Fruit fly (Drosophila melanogaster) whole organism, embryonic: Measurements from ENCODE around the gene CG13031.

Experiments used
- CG10431 ChIP-seq: fragments of 200-800 bp; sonication (Bioruptor generic); optimal IDR thresholded peaks from 3 replicates; lab custom pipeline; 2018; ENCODE audit warnings: missing biosample characterization, mild to moderate bottlenecking, missing genetic modification characterization
- CG16779 ChIP-seq: fragments of 200-800 bp; sonication (Bioruptor generic); IDR thresholded peaks from 2 replicates; pipeline ENCODE4 v1.3.6; 2022; ENCODE audit warnings: missing biosample characterization, missing genetic modification characterization
- CG17912 ChIP-seq: fragments of 200-800 bp; sonication (Bioruptor generic); optimal IDR thresholded peaks from 2 replicates; lab custom pipeline; 2018; ENCODE audit warnings: missing biosample characterization, mild to moderate bottlenecking, missing genetic modification characterization
- CG32532 ChIP-seq: fragments of 200-800 bp; sonication (Bioruptor generic); IDR thresholded peaks from 2 replicates; pipeline ENCODE4 v1.3.6; 2022; ENCODE audit warnings: missing biosample characterization, missing genetic modification characterization
- Camta ChIP-seq: fragments of 200-800 bp; sonication (Bioruptor generic); optimal IDR thresholded peaks from 2 replicates; lab custom pipeline; 2016; ENCODE audit warnings: missing biosample characterization, missing genetic modification characterization
- Gsc ChIP-seq: fragments of 200-800 bp; sonication (Bioruptor generic); IDR thresholded peaks from 2 replicates; pipeline ENCODE4 v1.3.6; 2022; ENCODE audit warnings: missing biosample characterization, missing genetic modification characterization
- Lim3 ChIP-seq: fragments of 200-800 bp; sonication (Bioruptor generic); IDR thresholded peaks from 2 replicates; pipeline ENCODE4 v1.3.6; 2022; ENCODE audit warnings: missing biosample characterization, missing genetic modification characterization
- NC2α ChIP-seq: fragments of 200-800 bp; sonication (Bioruptor generic); optimal IDR thresholded peaks from 2 replicates; lab custom pipeline; 2016; ENCODE audit warnings: missing biosample characterization, missing genetic modification characterization
- Nf-YB ChIP-seq: fragments of 200-800 bp; sonication (Bioruptor generic); optimal IDR thresholded peaks from 3 replicates; lab custom pipeline; 2019; ENCODE audit warnings: missing biosample characterization, mild to moderate bottlenecking, missing genetic modification characterization, moderate library complexity
- dysf ChIP-seq: fragments of 200-800 bp; sonication (Bioruptor generic); IDR thresholded peaks from 3 replicates; pipeline ENCODE4 v1.3.6; 2022; ENCODE audit warnings: missing biosample characterization, missing genetic modification characterization
- ems ChIP-seq: fragments of 200-800 bp; sonication (Bioruptor generic); optimal IDR thresholded peaks from 3 replicates; lab custom pipeline; 2016; ENCODE audit warnings: missing biosample characterization, missing genetic modification characterization
- gt ChIP-seq: fragments of 200-800 bp; sonication (Bioruptor generic); IDR thresholded peaks from 2 replicates; pipeline ENCODE4 v1.3.6; 2022; ENCODE audit warnings: missing biosample characterization, missing genetic modification characterization
- lov ChIP-seq, 2 experiments: fragments of 200-800 bp in 1 of 2; fragments of >200 bp in 1 of 2; sonication (Bioruptor generic) in 1 of 2; IDR thresholded peaks in 1 of 2; optimal IDR thresholded peaks in 1 of 2; 2 replicates in 1 of 2; 3 replicates in 1 of 2; pipeline versions ENCODE4 v1.3.6 to Lab custom; 2017 to 2022; ENCODE audit warnings: missing biosample characterization in 1 of 2, missing genetic modification characterization in 1 of 2
- mirr ChIP-seq: fragments of 200-800 bp; sonication (Bioruptor generic); optimal IDR thresholded peaks from 3 replicates; lab custom pipeline; 2018; ENCODE audit warnings: missing biosample characterization, mild to moderate bottlenecking, missing genetic modification characterization

- no peak for TF ChIP-seq lov (optimal IDR thresholded peaks at IDR 0.05; lab: Kevin White, UChicago)
- TF ChIP-seq lov (GFP tag; IDR thresholded peaks at IDR 0.05; lab: Robert Waterston, UW), result no peak
- TF ChIP-seq Nf-YB, result no peak
- no peak for TF ChIP-seq mirr (GFP tag; lab: Kevin White, UChicago)
- TF ChIP-seq CG10431, result no peak
- TF ChIP-seq dysf (GFP tag; lab: Robert Waterston, UW), result no peak
- no peak for TF ChIP-seq CG17912 (GFP tag; lab: Kevin White, UChicago)
- TF ChIP-seq NC2α (GFP tag; lab: Kevin White, UChicago), result no peak
- no peak for TF ChIP-seq CG32532
- TF ChIP-seq ems, result no peak
- no peak for TF ChIP-seq CG16779
- TF ChIP-seq Camta, result no peak
- no peak for TF ChIP-seq Gsc (GFP tag; lab: Robert Waterston, UW)
- TF ChIP-seq gt (GFP tag; lab: Robert Waterston, UW), result no peak
- no peak for TF ChIP-seq Lim3 (GFP tag; lab: Robert Waterston, UW)
Observed at dm6 chr3L:16704673-16705072, 20.0 kb upstream of the CG13031 start, which contains the start of gene CG9692.
